Worm (Caenorhabditis elegans) whole organism, L1 larva: ENCODE results near the gene flp-3.

Experiments used
- C16A3.4 ChIP-seq: fragments of 150-350 bp; optimal IDR thresholded peaks from 2 replicates; lab custom pipeline; 2014; ENCODE audit warnings: missing biosample characterization, missing genetic modification characterization
- ama-1 ChIP-seq: fragments of 150-350 bp; optimal IDR thresholded peaks from 2 replicates; lab custom pipeline; 2014
- blmp-1 ChIP-seq: fragments of 150-350 bp; optimal IDR thresholded peaks from 2 replicates; lab custom pipeline; 2014; ENCODE audit warnings: missing biosample characterization, missing genetic modification characterization
- ceh-63 ChIP-seq: fragments of 200-800 bp; sonication (Bioruptor generic); optimal IDR thresholded peaks from 2 replicates; lab custom pipeline; 2018; ENCODE audit warnings: mild to moderate bottlenecking, missing genetic modification characterization, missing compliant biosample characterization
- ceh-82 ChIP-seq, 3 experiments: fragments of 150-350 bp in 1 of 3; sonication (generic microtip) in 2 of 3; optimal IDR thresholded peaks; 2 replicates each; lab custom pipeline; 2014 to 2017; ENCODE audit warnings: missing biosample characterization in 3 of 3, missing genetic modification characterization in 3 of 3
- ceh-88 ChIP-seq: fragments of 200-800 bp; sonication (Bioruptor generic); IDR thresholded peaks from 2 replicates; pipeline ENCODE4 v1.3.6; 2022; ENCODE audit warnings: missing genetic modification characterization, missing compliant biosample characterization
- ceh-90 ChIP-seq: sonication (generic microtip); optimal IDR thresholded peaks from 2 replicates; lab custom pipeline; 2016; ENCODE audit warnings: missing genetic modification characterization, missing compliant biosample characterization
- dpl-1 ChIP-seq, 3 experiments: fragments of 150-350 bp in 2 of 3; sonication (generic microtip) in 1 of 3; optimal IDR thresholded peaks; 2 replicates each; lab custom pipeline; 2014 to 2017; ENCODE audit warnings: missing biosample characterization in 3 of 3, missing genetic modification characterization in 3 of 3, missing genetic modification reagents in 3 of 3
- efl-1 ChIP-seq, 4 experiments: fragments of 150-350 bp; optimal IDR thresholded peaks in 3 of 4; peaks in 1 of 4; 1 replicate in 1 of 4; 2 replicates in 3 of 4; lab custom pipeline; 2014; ENCODE audit warnings: missing biosample characterization in 2 of 4, missing genetic modification characterization in 2 of 4, missing genetic modification reagents in 2 of 4
- egl-27 ChIP-seq, 2 experiments: fragments of 150-350 bp in 1 of 2; sonication (generic microtip); optimal IDR thresholded peaks; 3 replicates each; lab custom pipeline; 2017 to 2018; ENCODE audit warnings: missing biosample characterization in 2 of 2, missing genetic modification characterization in 2 of 2, missing genetic modification reagents in 2 of 2
- elt-2 ChIP-seq: sonication (generic microtip); optimal IDR thresholded peaks from 2 replicates; lab custom pipeline; 2016; ENCODE audit warnings: missing genetic modification characterization, mild to moderate bottlenecking, inconsistent platforms, missing compliant biosample characterization, missing genetic modification reagents
- elt-3 ChIP-seq, 6 experiments: fragments of 150-350 bp in 1 of 6; sonication (generic microtip); optimal IDR thresholded peaks; 2 replicates each; lab custom pipeline; 2017 to 2018; ENCODE audit warnings: missing biosample characterization in 6 of 6, missing genetic modification characterization in 6 of 6, inconsistent platforms in 1 of 6
- ets-5 ChIP-seq: fragments of 200-800 bp; sonication (Bioruptor generic); IDR thresholded peaks from 2 replicates; pipeline ENCODE4 v1.3.6; 2022; ENCODE audit warnings: missing genetic modification characterization, missing compliant biosample characterization
- fos-1 ChIP-seq: fragments of 150-350 bp; optimal IDR thresholded peaks from 2 replicates; lab custom pipeline; 2014; ENCODE audit warnings: missing biosample characterization, missing genetic modification characterization
- grh-1 ChIP-seq: fragments of 200-800 bp; sonication (Bioruptor generic); IDR thresholded peaks from 2 replicates; pipeline ENCODE4 v1.3.6; 2022; ENCODE audit warnings: missing genetic modification reagents, missing genetic modification characterization, missing compliant biosample characterization
- hlh-4 ChIP-seq: sonication (generic microtip); optimal IDR thresholded peaks from 2 replicates; lab custom pipeline; 2016; ENCODE audit warnings: mild to moderate bottlenecking, missing genetic modification characterization, missing compliant biosample characterization
- hpl-2 ChIP-seq: fragments of 150-350 bp; optimal IDR thresholded peaks from 2 replicates; lab custom pipeline; 2014; ENCODE audit warnings: missing biosample characterization, missing genetic modification reagents, missing genetic modification characterization
- irx-1 ChIP-seq: sonication (generic microtip); optimal IDR thresholded peaks from 2 replicates; lab custom pipeline; 2016; ENCODE audit warnings: missing genetic modification characterization, missing compliant biosample characterization
- isw-1 ChIP-seq: fragments of 200-800 bp; sonication (Bioruptor generic); IDR thresholded peaks from 2 replicates; pipeline ENCODE4 v1.3.6; 2022; ENCODE audit warnings: missing genetic modification characterization, missing compliant biosample characterization
- lin-13 ChIP-seq: fragments of 150-350 bp; optimal IDR thresholded peaks from 2 replicates; lab custom pipeline; 2014; ENCODE audit warnings: missing biosample characterization, missing genetic modification reagents, missing genetic modification characterization
- lin-35 ChIP-seq, 2 experiments: fragments of 150-350 bp; optimal IDR thresholded peaks; 2 replicates each; lab custom pipeline; 2014; ENCODE audit warnings: missing biosample characterization in 2 of 2, missing genetic modification characterization in 2 of 2, missing genetic modification reagents in 2 of 2
- lir-3 ChIP-seq: sonication (generic microtip); optimal IDR thresholded peaks from 2 replicates; lab custom pipeline; 2016; ENCODE audit warnings: mild to moderate bottlenecking, missing genetic modification characterization, moderate library complexity, missing compliant biosample characterization; ENCODE audit not compliant: poor library complexity
- mdl-1 ChIP-seq, 2 experiments: fragments of 150-350 bp; optimal IDR thresholded peaks; 2 replicates each; lab custom pipeline; 2014 to 2017; ENCODE audit warnings: missing biosample characterization in 2 of 2, missing genetic modification characterization in 2 of 2, inconsistent platforms in 1 of 2
- mep-1 ChIP-seq: fragments of 150-350 bp; optimal IDR thresholded peaks from 2 replicates; lab custom pipeline; 2014; ENCODE audit warnings: missing biosample characterization, missing genetic modification characterization
- nhr-12 ChIP-seq: sonication (generic microtip); optimal IDR thresholded peaks from 2 replicates; lab custom pipeline; 2017; ENCODE audit warnings: missing biosample characterization, missing genetic modification characterization
- nhr-19 ChIP-seq: fragments of 200-800 bp; sonication (Bioruptor generic); conservative IDR thresholded peaks from 2 replicates; pipeline ENCODE4 v1.3.6; 2022; ENCODE audit warnings: missing genetic modification characterization, missing compliant biosample characterization
- nhr-20 ChIP-seq: sonication (generic microtip); optimal IDR thresholded peaks from 2 replicates; lab custom pipeline; 2016; ENCODE audit warnings: mild to moderate bottlenecking, missing genetic modification characterization, missing compliant biosample characterization
- nhr-237 ChIP-seq: fragments of 150-350 bp; optimal IDR thresholded peaks from 2 replicates; lab custom pipeline; 2014; ENCODE audit warnings: missing biosample characterization, missing genetic modification characterization
- nhr-47 ChIP-seq: sonication (generic microtip); optimal IDR thresholded peaks from 2 replicates; lab custom pipeline; 2016; ENCODE audit warnings: mild to moderate bottlenecking, missing genetic modification characterization, moderate library complexity, missing compliant biosample characterization
- nhr-71 ChIP-seq: sonication (generic microtip); optimal IDR thresholded peaks from 2 replicates; lab custom pipeline; 2016; ENCODE audit warnings: mild to moderate bottlenecking, missing genetic modification characterization, moderate library complexity, missing compliant biosample characterization
- nhr-76 ChIP-seq: sonication (generic microtip); optimal IDR thresholded peaks from 2 replicates; lab custom pipeline; 2017; ENCODE audit warnings: missing biosample characterization, missing genetic modification characterization
- nhr-77 ChIP-seq: fragments of 150-350 bp; optimal IDR thresholded peaks from 2 replicates; lab custom pipeline; 2014; ENCODE audit warnings: missing biosample characterization, missing genetic modification characterization
- nhr-84 ChIP-seq: sonication (generic microtip); optimal IDR thresholded peaks from 2 replicates; lab custom pipeline; 2017; ENCODE audit warnings: missing biosample characterization, missing genetic modification characterization
- nhr-85 ChIP-seq: sonication (generic microtip); peaks from one replicate; lab custom pipeline; 2016; ENCODE audit warnings: missing genetic modification characterization, inconsistent platforms, missing compliant biosample characterization
- nhr-90 ChIP-seq: sonication (generic microtip); optimal IDR thresholded peaks from 2 replicates; lab custom pipeline; 2016; ENCODE audit warnings: mild to moderate bottlenecking, missing genetic modification characterization, missing compliant biosample characterization; ENCODE audit not compliant: poor library complexity
- snpc-4 ChIP-seq: fragments of 150-350 bp; optimal IDR thresholded peaks from 2 replicates; lab custom pipeline; 2014; ENCODE audit warnings: missing biosample characterization, missing genetic modification characterization
- snu-23 ChIP-seq: sonication (generic microtip); optimal IDR thresholded peaks from 2 replicates; lab custom pipeline; 2016; ENCODE audit warnings: missing genetic modification characterization, missing compliant biosample characterization
- sox-4 ChIP-seq: sonication (generic microtip); optimal IDR thresholded peaks from 2 replicates; lab custom pipeline; 2016; ENCODE audit warnings: missing genetic modification characterization, missing compliant biosample characterization
- swsn-7 ChIP-seq: sonication (generic microtip); optimal IDR thresholded peaks from 2 replicates; lab custom pipeline; 2016; ENCODE audit warnings: missing genetic modification characterization, missing compliant biosample characterization
- tbx-2 ChIP-seq: sonication (generic microtip); optimal IDR thresholded peaks from 2 replicates; lab custom pipeline; 2016; ENCODE audit warnings: missing genetic modification characterization, missing compliant biosample characterization
- tlp-1 ChIP-seq: fragments of 150-350 bp; optimal IDR thresholded peaks from 2 replicates; lab custom pipeline; 2014; ENCODE audit warnings: missing biosample characterization, missing genetic modification characterization
- unc-130 ChIP-seq: fragments of 150-350 bp; optimal IDR thresholded peaks from 2 replicates; lab custom pipeline; 2017; ENCODE audit warnings: missing biosample characterization, missing genetic modification characterization, inconsistent platforms
- unc-62 ChIP-seq: fragments of 150-350 bp; optimal IDR thresholded peaks from 2 replicates; lab custom pipeline; 2014; ENCODE audit warnings: missing biosample characterization, missing genetic modification reagents, missing genetic modification characterization
- unc-86 ChIP-seq: sonication (generic microtip); optimal IDR thresholded peaks from 2 replicates; lab custom pipeline; 2016; ENCODE audit warnings: missing genetic modification characterization, missing compliant biosample characterization
- xbp-1 ChIP-seq: sonication (generic microtip); optimal IDR thresholded peaks from 2 replicates; lab custom pipeline; 2016; ENCODE audit warnings: missing genetic modification characterization, missing compliant biosample characterization
- zag-1 ChIP-seq: fragments of 150-350 bp; optimal IDR thresholded peaks from 2 replicates; lab custom pipeline; 2014; ENCODE audit warnings: missing biosample characterization, missing genetic modification characterization
- zip-4 ChIP-seq: fragments of 200-800 bp; sonication (Bioruptor generic); optimal IDR thresholded peaks from 2 replicates; lab custom pipeline; 2018; ENCODE audit warnings: mild to moderate bottlenecking, missing genetic modification characterization, moderate library complexity, missing compliant biosample characterization
- ztf-4 ChIP-seq: fragments of 150-350 bp; optimal IDR thresholded peaks from 2 replicates; lab custom pipeline; 2014; ENCODE audit warnings: missing biosample characterization, missing genetic modification characterization

flp-3 gene

DNA sequence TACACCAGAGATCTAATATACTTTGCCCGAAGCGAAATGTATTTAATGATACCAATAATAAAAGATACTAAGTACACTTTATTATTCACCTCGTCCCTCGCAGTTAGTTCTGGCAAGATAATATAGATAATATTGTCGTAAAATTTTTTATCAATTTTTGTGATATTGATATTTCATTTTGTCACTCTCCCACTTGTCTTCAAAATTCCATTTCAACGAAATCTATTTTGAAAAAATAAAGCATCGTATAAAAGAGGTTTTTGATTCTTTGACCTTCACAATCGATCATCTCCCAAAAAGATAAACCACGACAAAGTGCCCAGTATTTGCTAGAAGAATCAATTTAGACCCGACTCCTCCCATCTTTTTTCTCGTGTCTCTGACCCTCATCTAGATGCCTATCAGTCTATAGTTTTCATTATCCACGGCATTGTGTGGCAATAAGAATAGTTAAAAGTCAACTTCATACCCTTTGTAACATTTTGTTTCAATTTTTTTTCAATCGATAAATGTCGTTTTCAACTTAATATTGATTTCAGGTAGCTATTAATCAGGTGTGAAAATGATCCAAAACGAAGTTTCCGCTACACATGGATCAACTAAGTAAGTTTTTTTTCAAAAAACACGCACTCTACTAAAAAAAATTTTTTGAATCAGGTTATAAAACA lies 38.9 kb downstream of the flp-3 start, which contains the start of gene cbs-1 (continued):
- TF ChIP-seq efl-1 (optimal IDR thresholded peaks at IDR 0.05; lab: Kevin White, UChicago) (no peak), efl-1 (GFP tag; optimal IDR thresholded peaks at IDR 0.05 in 1 of 2; lab: Kevin White, UChicago) (peak in 1 of 2 experiments; percentile 64), ceh-88 (GFP tag; lab: Robert Waterston, UW) (no peak), ceh-90 (tag; lab: Kevin White, UChicago) (no peak), unc-62 (no peak), hpl-2 (GFP tag; lab: Kevin White, UChicago) (no peak), lin-35 (GFP tag; optimal IDR thresholded peaks at IDR 0.05; lab: Kevin White, UChicago) (no peak), lin-13 (GFP tag; lab: Kevin White, UChicago) (no peak), dpl-1 (GFP tag; optimal IDR thresholded peaks at IDR 0.05; lab: Kevin White, UChicago) (no peak), irx-1 (tag; lab: Kevin White, UChicago) (no peak), ceh-82 (tag; optimal IDR thresholded peaks at IDR 0.05; lab: Kevin White, UChicago) (no peak), ets-5 (GFP tag; lab: Robert Waterston, UW) (no peak), nhr-85 (tag; lab: Kevin White, UChicago) (peak; percentile 58), snu-23 (GFP tag; lab: Kevin White, UChicago) (peak; percentile 16), xbp-1 (tag; lab: Kevin White, UChicago) (no peak), ztf-4 (no peak)
- TF ChIP-seq, all 84 proteins: peak for 8

- TF ChIP-seq snu-23 (GFP tag; lab: Kevin White, UChicago) (peak; percentile 54), elt-3 (tag; optimal IDR thresholded peaks at IDR 0.05; lab: Kevin White, UChicago) (peak in 4 of 6 experiments; percentile 4 to 87 (median 43)), nhr-85 (tag; lab: Kevin White, UChicago) (peak; percentile 91), hpl-2 (GFP tag; lab: Kevin White, UChicago) (no peak), hlh-4 (no peak), nhr-237 (tag; lab: Kevin White, UChicago) (no peak), lir-3 (peak; percentile 32), lin-13 (GFP tag; lab: Kevin White, UChicago) (no peak), nhr-19 (peak; percentile 64), zag-1 (tag; lab: Kevin White, UChicago) (no peak), ceh-63 (no peak), tlp-1 (tag; lab: Kevin White, UChicago) (no peak), ceh-82 (tag; optimal IDR thresholded peaks at IDR 0.05; lab: Kevin White, UChicago) (no peak), ama-1 (lab: Kevin White, UChicago) (no peak), unc-86 (tag; lab: Kevin White, UChicago) (no peak), mep-1 (tag; lab: Kevin White, UChicago) (peak; percentile 17), snpc-4 (tag; lab: Kevin White, UChicago) (no peak), egl-27 (tag; optimal IDR thresholded peaks at IDR 0.05; lab: Kevin White, UChicago) (no peak), nhr-12 (no peak), nhr-76 (no peak), elt-2 (peak; percentile 96), ztf-4 (peak; percentile 12), nhr-47 (tag; lab: Kevin White, UChicago) (peak; percentile 33), nhr-90 (tag; lab: Kevin White, UChicago) (peak; percentile 78), unc-130 (tag; lab: Kevin White, UChicago) (no peak), xbp-1 (tag; lab: Kevin White, UChicago) (no peak), nhr-84 (tag; lab: Kevin White, UChicago) (no peak), sox-4 (no peak), nhr-71 (peak; percentile 77), tbx-2 (tag; lab: Kevin White, UChicago) (peak; percentile 58), nhr-77 (no peak), ceh-90 (tag; lab: Kevin White, UChicago) (no peak), grh-1 (peak; percentile 92), lin-35 (GFP tag; optimal IDR thresholded peaks at IDR 0.05; lab: Kevin White, UChicago) (peak in 1 of 2 experiments; percentile 66), mdl-1 (tag; optimal IDR thresholded peaks at IDR 0.05; lab: Kevin White, UChicago) (peak in 1 of 2 experiments; percentile 70), swsn-7 (no peak), nhr-20 (tag; lab: Kevin White, UChicago) (peak; percentile 88), efl-1 (optimal IDR thresholded peaks at IDR 0.05; lab: Kevin White, UChicago) (no peak), efl-1 (GFP tag; optimal IDR thresholded peaks at IDR 0.05 in 1 of 2; lab: Kevin White, UChicago) (no peak), C16A3.4 (tag; lab: Kevin White, UChicago) (no peak), zip-4 (GFP tag; lab: Kevin White, UChicago) (no peak), fos-1 (tag; lab: Kevin White, UChicago) (no peak), isw-1 (GFP tag; lab: Robert Waterston, UW) (no peak), blmp-1 (peak; percentile 28)
Measured at ce11 chrX:10051625-10052024, 41.1 kb downstream of the flp-3 start.
